Worm (Caenorhabditis elegans) whole organism, mixed stage, embryonic: ENCODE data around the gene srg-48.

Experiments used
- bed-3 ChIP-seq: fragments of 200-800 bp; sonication (Bioruptor generic); optimal IDR thresholded peaks from 3 replicates; lab custom pipeline; 2018; ENCODE audit warnings: mild to moderate bottlenecking, missing genetic modification characterization, moderate library complexity, missing compliant biosample characterization
- ceh-39 ChIP-seq: fragments of 150-350 bp; optimal IDR thresholded peaks from 2 replicates; lab custom pipeline; 2014; ENCODE audit warnings: missing biosample characterization, missing genetic modification characterization
- ces-1 ChIP-seq: fragments of 150-350 bp; optimal IDR thresholded peaks from 2 replicates; lab custom pipeline; 2014; ENCODE audit warnings: missing biosample characterization, missing genetic modification reagents, missing genetic modification characterization
- nhr-28 ChIP-seq: fragments of 150-350 bp; optimal IDR thresholded peaks from 2 replicates; lab custom pipeline; 2014; ENCODE audit warnings: missing biosample characterization, missing genetic modification characterization
- pha-4 ChIP-seq: fragments of 150-350 bp; optimal IDR thresholded peaks from 2 replicates; lab custom pipeline; 2018; ENCODE audit warnings: missing biosample characterization, missing genetic modification reagents, missing genetic modification characterization
- snpc-4 ChIP-seq: fragments of 150-350 bp; optimal IDR thresholded peaks from 2 replicates; lab custom pipeline; 2014; ENCODE audit warnings: missing biosample characterization, missing genetic modification characterization
- unc-39 ChIP-seq: fragments of 150-350 bp; optimal IDR thresholded peaks from 2 replicates; lab custom pipeline; 2014; ENCODE audit warnings: missing biosample characterization, missing genetic modification characterization

DNA sequence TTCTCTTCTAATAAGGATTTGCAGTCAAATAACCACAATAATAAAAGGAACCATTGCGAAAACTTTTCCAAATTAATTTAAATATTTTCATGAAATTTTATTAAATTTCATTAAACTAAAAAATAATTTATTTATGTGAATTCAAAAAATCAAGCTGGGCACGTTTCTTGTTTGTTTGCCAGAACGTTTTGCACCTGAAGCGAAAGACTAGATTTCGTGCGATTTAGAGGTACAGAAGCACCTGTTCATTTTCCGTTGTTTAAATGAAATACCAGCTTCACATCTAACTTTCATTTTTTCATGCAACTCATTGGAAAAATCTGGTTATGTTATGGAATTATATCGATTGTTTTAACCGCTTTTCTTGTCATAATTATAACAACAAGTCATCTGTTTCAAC, at the start of gene srg-48:
- TF ChIP-seq ceh-39 (tag; lab: Kevin White, UChicago) (no peak), ces-1 (GFP tag; lab: Kevin White, UChicago) (no peak), pha-4 (tag; lab: Kevin White, UChicago) (no peak), snpc-4 (no peak), nhr-28 (no peak), bed-3 (GFP tag; lab: Kevin White, UChicago) (no peak), unc-39 (no peak)
